Fruit fly (Drosophila melanogaster) whole organism, pupa: ENCODE measurements around the gene dnc.

Experiments used
- CG10348 ChIP-seq: fragments of 200-800 bp; sonication (Bioruptor generic); IDR thresholded peaks from 2 replicates; pipeline ENCODE4 v1.3.6; 2022; ENCODE audit warnings: missing biosample characterization, missing genetic modification characterization
- CG12605 ChIP-seq: fragments of 200-800 bp; sonication (Bioruptor generic); IDR thresholded peaks from 2 replicates; pipeline ENCODE4 v1.3.6; 2022; ENCODE audit warnings: missing biosample characterization, missing genetic modification characterization
- CG13204 ChIP-seq: fragments of 200-800 bp; sonication (Bioruptor generic); optimal IDR thresholded peaks from 2 replicates; lab custom pipeline; 2018; ENCODE audit warnings: missing biosample characterization, mild to moderate bottlenecking, missing genetic modification characterization, moderate library complexity
- CG14655 ChIP-seq: fragments of 200-800 bp; sonication (Bioruptor generic); optimal IDR thresholded peaks from 3 replicates; lab custom pipeline; 2017; ENCODE audit warnings: mild to moderate bottlenecking, missing biosample characterization, missing genetic modification reagents, missing genetic modification characterization
- CG15710 ChIP-seq: fragments of 200-800 bp; sonication (Bioruptor generic); optimal IDR thresholded peaks from 2 replicates; lab custom pipeline; 2018; ENCODE audit warnings: missing biosample characterization, mild to moderate bottlenecking, missing genetic modification characterization, moderate library complexity
- CG17806 ChIP-seq: fragments of 200-800 bp; sonication (Bioruptor generic); optimal IDR thresholded peaks from 2 replicates; lab custom pipeline; 2018; ENCODE audit warnings: missing biosample characterization, mild to moderate bottlenecking, missing genetic modification characterization, moderate library complexity
- CG32121 ChIP-seq: fragments of 200-800 bp; sonication (Bioruptor generic); IDR thresholded peaks from 2 replicates; pipeline ENCODE4 v1.3.6; 2022; ENCODE audit warnings: missing biosample characterization, missing genetic modification characterization
- CG34367 ChIP-seq: fragments of 200-800 bp; sonication (Bioruptor generic); optimal IDR thresholded peaks from 2 replicates; lab custom pipeline; 2018; ENCODE audit warnings: missing biosample characterization, mild to moderate bottlenecking, missing genetic modification characterization
- CG4496 ChIP-seq: fragments of 200-800 bp; sonication (Bioruptor generic); IDR thresholded peaks from 3 replicates; pipeline ENCODE4 v1.3.6; 2022; ENCODE audit warnings: missing biosample characterization, missing genetic modification characterization
- CG8159 ChIP-seq: fragments of 200-800 bp; sonication (Bioruptor generic); optimal IDR thresholded peaks from 3 replicates; lab custom pipeline; 2018; ENCODE audit warnings: missing biosample characterization, mild to moderate bottlenecking, missing genetic modification characterization, moderate library complexity
- CG8301 ChIP-seq: fragments of 200-800 bp; sonication (Bioruptor generic); optimal IDR thresholded peaks from 2 replicates; lab custom pipeline; 2018; ENCODE audit warnings: missing biosample characterization, mild to moderate bottlenecking, missing genetic modification characterization
- CG9948 ChIP-seq: fragments of 200-800 bp; sonication (Bioruptor generic); optimal IDR thresholded peaks from 2 replicates; lab custom pipeline; 2018; ENCODE audit warnings: missing biosample characterization, mild to moderate bottlenecking, missing genetic modification characterization, moderate library complexity
- D1 ChIP-seq: fragments of 200-800 bp; sonication (Bioruptor generic); optimal IDR thresholded peaks from 2 replicates; lab custom pipeline; 2018; ENCODE audit warnings: missing biosample characterization, mild to moderate bottlenecking, missing genetic modification characterization, moderate library complexity
- EcR ChIP-seq: fragments of 200-800 bp; sonication (Bioruptor generic); optimal IDR thresholded peaks from 3 replicates; lab custom pipeline; 2019; ENCODE audit warnings: missing biosample characterization, missing genetic modification characterization, mild to moderate bottlenecking, moderate library complexity, missing genetic modification reagents
- Ets98B ChIP-seq: fragments of 200-800 bp; sonication (Bioruptor generic); IDR thresholded peaks from 2 replicates; pipeline ENCODE4 v1.3.6; 2022; ENCODE audit warnings: missing biosample characterization, missing genetic modification characterization
- Pif1A ChIP-seq: fragments of 200-800 bp; sonication (Bioruptor generic); optimal IDR thresholded peaks from 3 replicates; lab custom pipeline; 2016; ENCODE audit warnings: missing biosample characterization, missing genetic modification characterization
- Pif1B ChIP-seq: fragments of 200-800 bp; sonication (Bioruptor generic); optimal IDR thresholded peaks from 3 replicates; lab custom pipeline; 2016; ENCODE audit warnings: missing biosample characterization, missing genetic modification characterization
- Snoo ChIP-seq: fragments of 200-800 bp; sonication (Bioruptor generic); optimal IDR thresholded peaks from 3 replicates; lab custom pipeline; 2017; ENCODE audit warnings: missing biosample characterization, mild to moderate bottlenecking, missing genetic modification characterization, inconsistent platforms
- fd96Ca ChIP-seq: fragments of 200-800 bp; sonication (Bioruptor generic); IDR thresholded peaks from 3 replicates; pipeline ENCODE4 v1.3.6; 2022; ENCODE audit warnings: missing biosample characterization, missing genetic modification characterization
- gl ChIP-seq: fragments of 200-800 bp; sonication (Bioruptor generic); optimal IDR thresholded peaks from 2 replicates; lab custom pipeline; 2018; ENCODE audit warnings: missing biosample characterization, mild to moderate bottlenecking, missing genetic modification characterization
- rn ChIP-seq: fragments of 200-800 bp; sonication (Bioruptor generic); IDR thresholded peaks from 2 replicates; pipeline ENCODE4 v1.3.6; 2022; ENCODE audit warnings: missing biosample characterization, missing genetic modification characterization

dnc gene

dm6 chrX:3135620-3136019 is 40.6 kb upstream of the dnc start:
- TF ChIP-seq CG10348 (no peak), CG4496 (GFP tag; lab: Robert Waterston, UW) (no peak), CG12605 (GFP tag; lab: Robert Waterston, UW) (no peak), EcR (no peak), gl (no peak), CG32121 (no peak), Pif1B (no peak), Pif1A (GFP tag; lab: Kevin White, UChicago) (no peak), fd96Ca (no peak), CG15710 (tag; lab: Kevin White, UChicago) (no peak), Snoo (tag; lab: Kevin White, UChicago) (no peak), CG14655 (no peak), CG34367 (tag; lab: Kevin White, UChicago) (no peak)

DNA sequence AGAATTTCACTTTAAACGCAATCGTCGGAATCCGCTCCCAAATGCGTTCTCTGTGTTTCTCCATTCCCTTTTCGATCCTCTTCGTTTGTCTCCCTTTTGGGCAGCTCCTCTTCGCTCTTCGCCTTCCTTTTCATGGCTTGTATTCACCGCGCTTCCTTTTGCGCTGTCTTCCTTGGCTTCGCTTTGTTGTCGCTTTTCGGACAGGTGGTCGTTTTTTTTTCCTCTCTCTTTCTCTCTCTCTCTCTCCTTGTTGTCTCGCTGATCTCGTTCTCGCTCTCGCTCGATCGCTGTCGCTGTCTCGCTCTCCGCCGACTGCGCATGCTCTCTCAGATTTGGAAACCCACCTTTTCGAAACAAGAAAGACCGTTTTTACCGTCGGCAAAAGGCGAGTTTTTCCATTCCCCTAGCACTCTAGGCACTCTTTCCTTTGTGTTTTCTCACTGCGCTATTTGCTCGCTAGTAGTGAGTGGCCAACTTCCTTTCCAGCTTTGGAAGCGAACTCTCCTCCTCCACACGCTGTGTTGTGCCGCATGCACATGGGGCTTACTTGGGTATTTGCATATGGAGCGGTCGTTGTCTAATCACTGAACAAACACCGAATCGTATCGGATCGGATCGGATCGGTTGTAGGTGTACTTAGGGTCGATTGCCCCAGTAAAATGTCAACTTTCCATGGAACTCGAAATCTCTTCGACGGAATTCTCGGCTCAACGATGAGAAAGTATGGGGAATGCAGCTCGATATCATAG is 39.7 kb upstream of the dnc start:
- TF ChIP-seq EcR = peak; percentile 27
- no peak for TF ChIP-seq CG12605 (GFP tag; lab: Robert Waterston, UW)
- peak; percentile 10 for TF ChIP-seq Pif1B
- 0 out of 3 replicates have a peak, but pooled peaks have one; percentile 36 for TF ChIP-seq CG4496 (GFP tag; lab: Robert Waterston, UW)
- TF ChIP-seq, all 21 proteins: peak for 3

DNA sequence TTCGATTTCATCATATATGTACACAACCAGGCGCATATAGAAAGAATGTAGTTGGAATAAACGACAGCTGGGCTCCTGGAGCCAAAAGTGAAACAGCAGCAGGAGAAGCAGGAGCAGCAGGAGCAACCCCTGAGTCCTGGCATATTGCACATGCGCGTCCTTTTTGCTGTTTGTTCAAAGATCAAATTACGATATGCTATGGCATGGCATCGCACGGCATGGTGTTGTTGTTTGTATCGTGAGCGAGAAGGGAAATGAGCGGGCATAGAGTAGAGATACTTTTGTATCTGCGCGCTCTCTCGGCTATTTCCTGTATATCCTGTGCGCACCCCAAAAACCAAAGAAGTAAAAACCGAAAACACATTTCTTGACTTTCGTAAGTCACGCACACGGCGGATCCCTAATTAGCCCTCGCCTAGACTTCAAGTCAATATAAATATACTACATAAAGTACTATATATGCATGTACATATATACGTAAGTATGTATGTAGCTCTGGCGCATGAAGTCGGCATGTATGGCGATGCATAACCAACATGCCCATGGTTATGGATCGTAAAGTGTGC is 38.3 kb upstream of the dnc start:
- TF ChIP-seq CG8301 = no peak
- TF ChIP-seq CG8159 (tag; lab: Kevin White, UChicago) = no peak

DNA sequence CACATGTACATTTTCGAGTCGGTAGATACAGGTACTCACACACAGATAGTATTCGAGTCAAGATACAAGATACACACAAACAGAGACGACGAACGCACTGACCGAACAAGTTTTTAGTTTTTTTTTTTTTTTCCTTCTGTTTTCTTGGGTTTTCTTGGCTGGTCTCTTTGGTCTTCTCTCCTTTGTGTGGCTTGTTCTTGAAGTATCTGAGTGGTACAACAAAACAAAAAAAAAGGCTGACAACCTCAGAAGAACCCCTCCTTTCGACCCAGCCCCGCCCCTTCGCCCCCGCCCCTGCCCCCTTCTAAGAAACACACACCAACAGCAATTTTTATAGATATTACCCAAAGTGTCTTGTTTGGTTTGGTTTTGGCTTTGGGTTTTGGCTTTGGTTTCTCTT is 36.3 kb upstream of the dnc start:
- no peak for TF ChIP-seq fd96Ca
- no peak for TF ChIP-seq Ets98B (GFP tag; lab: Robert Waterston, UW)
- peak; percentile 71 for TF ChIP-seq EcR
- TF ChIP-seq CG13204 (GFP tag; lab: Kevin White, UChicago) = peak; percentile 38
- TF ChIP-seq Pif1B = no peak
- no peak for TF ChIP-seq CG8159 (tag; lab: Kevin White, UChicago)
- TF ChIP-seq CG4496 (GFP tag; lab: Robert Waterston, UW) = no peak
- no peak for TF ChIP-seq CG32121
- TF ChIP-seq CG34367 (tag; lab: Kevin White, UChicago) = peak; percentile 24
- peak; percentile 25 for TF ChIP-seq CG15710 (tag; lab: Kevin White, UChicago)
- no peak for TF ChIP-seq rn (GFP tag; lab: Robert Waterston, UW)
- TF ChIP-seq CG14655 = no peak
- no peak for TF ChIP-seq CG10348
- no peak for TF ChIP-seq D1 (tag; lab: Kevin White, UChicago)
- TF ChIP-seq CG8301 = no peak
- no peak for TF ChIP-seq CG9948
- no peak for TF ChIP-seq Pif1A (GFP tag; lab: Kevin White, UChicago)
- TF ChIP-seq gl = peak; percentile 13
- TF ChIP-seq CG17806 (tag; lab: Kevin White, UChicago) = no peak
- TF ChIP-seq Snoo (tag; lab: Kevin White, UChicago) = no peak
- TF ChIP-seq CG12605 (GFP tag; lab: Robert Waterston, UW) = peak; percentile 25; the same call in 1 of the 2 replicates

- no peak for TF ChIP-seq fd96Ca
- no peak for TF ChIP-seq Ets98B (GFP tag; lab: Robert Waterston, UW)
- TF ChIP-seq CG9948 = no peak
- no peak for TF ChIP-seq CG14655
- TF ChIP-seq CG12605 (GFP tag; lab: Robert Waterston, UW) = no peak
- no peak for TF ChIP-seq EcR
- no peak for TF ChIP-seq Pif1B
- TF ChIP-seq Pif1A (GFP tag; lab: Kevin White, UChicago) = no peak
- no peak for TF ChIP-seq CG10348
- TF ChIP-seq D1 (tag; lab: Kevin White, UChicago) = no peak
- TF ChIP-seq CG8159 (tag; lab: Kevin White, UChicago) = no peak
- TF ChIP-seq CG34367 (tag; lab: Kevin White, UChicago) = no peak
- TF ChIP-seq CG15710 (tag; lab: Kevin White, UChicago) = no peak
- TF ChIP-seq CG8301 = no peak
- TF ChIP-seq Snoo (tag; lab: Kevin White, UChicago) = no peak
- TF ChIP-seq CG13204 (GFP tag; lab: Kevin White, UChicago) = no peak
These were observed 35.4 kb upstream of the dnc start for dm6 chrX:3140809-3141208.

DNA sequence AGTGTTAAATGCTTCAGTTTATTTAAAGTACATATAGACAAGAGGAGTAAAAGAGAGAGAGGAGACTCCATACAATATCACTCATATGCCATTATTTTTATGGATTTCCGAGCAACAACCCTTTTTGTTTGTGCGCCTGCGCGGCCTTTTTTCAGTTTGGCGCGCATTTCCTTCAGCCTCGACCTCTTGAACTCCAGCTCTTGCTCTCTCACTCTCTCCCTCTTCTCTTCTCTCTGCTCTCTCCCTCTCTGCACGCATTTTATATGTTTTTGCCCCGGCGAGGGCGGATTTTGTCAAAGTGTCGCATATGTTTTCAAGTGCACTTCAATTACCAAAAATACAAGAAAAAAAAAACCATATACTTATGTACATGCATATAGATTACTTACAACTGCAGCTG is 34.1 kb upstream of the dnc start:
- no peak for TF ChIP-seq EcR
- no peak for TF ChIP-seq fd96Ca
- no peak for TF ChIP-seq Pif1B
- no peak for TF ChIP-seq rn (GFP tag; lab: Robert Waterston, UW)
- no peak for TF ChIP-seq CG8301
- no peak for TF ChIP-seq CG32121
- no peak for TF ChIP-seq CG12605 (GFP tag; lab: Robert Waterston, UW)
- no peak for TF ChIP-seq Ets98B (GFP tag; lab: Robert Waterston, UW)
- TF ChIP-seq Pif1A (GFP tag; lab: Kevin White, UChicago) = no peak
- TF ChIP-seq CG10348 = no peak
- no peak for TF ChIP-seq gl
- no peak for TF ChIP-seq CG9948
- TF ChIP-seq Snoo (tag; lab: Kevin White, UChicago) = no peak
- TF ChIP-seq D1 (tag; lab: Kevin White, UChicago) = no peak
- TF ChIP-seq CG15710 (tag; lab: Kevin White, UChicago) = no peak
- no peak for TF ChIP-seq CG17806 (tag; lab: Kevin White, UChicago)
- no peak for TF ChIP-seq CG4496 (GFP tag; lab: Robert Waterston, UW)
- TF ChIP-seq, all 21 proteins: peak for 0
